Fruit fly (Drosophila melanogaster) whole organism, prepupa: Measurements from ENCODE around the gene CG17650.

Source experiments
- Blimp-1 ChIP-seq: fragments of 200-800 bp; sonication (Bioruptor generic); optimal IDR thresholded peaks from 3 replicates; lab custom pipeline; 2017; ENCODE audit warnings: missing biosample characterization, missing genetic modification characterization, mild to moderate bottlenecking, moderate library complexity, missing genetic modification reagents
- CG10669 ChIP-seq: fragments of 200-800 bp; sonication (Bioruptor generic); optimal IDR thresholded peaks from 3 replicates; lab custom pipeline; 2018; ENCODE audit warnings: missing biosample characterization, mild to moderate bottlenecking, missing genetic modification characterization, moderate library complexity
- CG11294 ChIP-seq: fragments of 200-800 bp; sonication (Bioruptor generic); IDR thresholded peaks from 2 replicates; pipeline ENCODE4 v1.3.6; 2022; ENCODE audit warnings: missing biosample characterization, missing genetic modification characterization
- CG11762 ChIP-seq: fragments of 200-800 bp; sonication (Bioruptor generic); optimal IDR thresholded peaks from 3 replicates; lab custom pipeline; 2016; ENCODE audit warnings: missing biosample characterization, missing genetic modification characterization; ENCODE audit not compliant: insufficient read depth
- CG11902 ChIP-seq: fragments of 200-800 bp; sonication (Bioruptor generic); optimal IDR thresholded peaks from 3 replicates; lab custom pipeline; 2016; ENCODE audit warnings: missing biosample characterization, missing genetic modification characterization
- CG15336 ChIP-seq: fragments of 200-800 bp; sonication (Bioruptor generic); IDR thresholded peaks from 2 replicates; pipeline ENCODE4 v1.3.6; 2022; ENCODE audit warnings: missing biosample characterization, missing genetic modification characterization
- CG1621 ChIP-seq: fragments of 200-800 bp; sonication (Bioruptor generic); optimal IDR thresholded peaks from 3 replicates; lab custom pipeline; 2018; ENCODE audit warnings: missing biosample characterization, mild to moderate bottlenecking, missing genetic modification characterization
- CG16779 ChIP-seq: fragments of 200-800 bp; sonication (Bioruptor generic); optimal IDR thresholded peaks from 3 replicates; lab custom pipeline; 2017; ENCODE audit warnings: missing biosample characterization, mild to moderate bottlenecking, missing genetic modification characterization
- CG3032 ChIP-seq: fragments of 200-800 bp; optimal IDR thresholded peaks from 2 replicates; lab custom pipeline; 2019; ENCODE audit warnings: missing biosample characterization, mild to moderate bottlenecking, missing genetic modification characterization, moderate library complexity
- CG31627 ChIP-seq: fragments of 200-800 bp; sonication (Bioruptor generic); optimal IDR thresholded peaks from 3 replicates; lab custom pipeline; 2016; ENCODE audit warnings: missing biosample characterization, missing genetic modification characterization
- CG32006 ChIP-seq: fragments of 200-800 bp; sonication (Bioruptor generic); optimal IDR thresholded peaks from 3 replicates; lab custom pipeline; 2017; ENCODE audit warnings: missing biosample characterization, mild to moderate bottlenecking, missing genetic modification characterization
- CG34406 ChIP-seq: fragments of 200-800 bp; sonication (Bioruptor generic); optimal IDR thresholded peaks from 3 replicates; lab custom pipeline; 2016; ENCODE audit warnings: missing biosample characterization, missing genetic modification characterization
- CG3919 ChIP-seq: fragments of 200-800 bp; sonication (Bioruptor generic); optimal IDR thresholded peaks from 3 replicates; lab custom pipeline; 2016; ENCODE audit warnings: missing biosample characterization, missing genetic modification characterization
- CG6163 ChIP-seq: fragments of 200-800 bp; sonication (Bioruptor generic); IDR thresholded peaks from 3 replicates; pipeline ENCODE4 v1.3.6; 2022; ENCODE audit warnings: missing biosample characterization, missing genetic modification characterization
- CG6792 ChIP-seq: fragments of 200-800 bp; sonication (Bioruptor generic); optimal IDR thresholded peaks from 3 replicates; lab custom pipeline; 2016; ENCODE audit warnings: missing biosample characterization, missing genetic modification characterization
- CG6854 ChIP-seq: fragments of 200-800 bp; sonication (Bioruptor generic); optimal IDR thresholded peaks from 2 replicates; lab custom pipeline; 2017; ENCODE audit warnings: missing biosample characterization, mild to moderate bottlenecking, missing genetic modification characterization
- CG7368 ChIP-seq: fragments of 200-800 bp; sonication (Bioruptor generic); optimal IDR thresholded peaks from 3 replicates; lab custom pipeline; 2016; ENCODE audit warnings: missing biosample characterization, missing genetic modification characterization
- CG8119 ChIP-seq: fragments of 200-800 bp; sonication (Bioruptor generic); IDR thresholded peaks from 3 replicates; pipeline ENCODE4 v1.3.6; 2022; ENCODE audit warnings: missing biosample characterization, missing genetic modification characterization
- CG8319 ChIP-seq: fragments of 200-800 bp; sonication (Bioruptor generic); optimal IDR thresholded peaks from 3 replicates; lab custom pipeline; 2016; ENCODE audit warnings: missing biosample characterization, missing genetic modification characterization
- CG8632 ChIP-seq: fragments of 200-800 bp; sonication (Bioruptor generic); optimal IDR thresholded peaks from 3 replicates; lab custom pipeline; 2016; ENCODE audit warnings: missing biosample characterization, missing genetic modification characterization
- CG9139 ChIP-seq: fragments of 200-800 bp; sonication (Bioruptor generic); optimal IDR thresholded peaks from 3 replicates; lab custom pipeline; 2017; ENCODE audit warnings: missing biosample characterization, mild to moderate bottlenecking, missing genetic modification characterization
- Eip78C ChIP-seq: fragments of 200-800 bp; sonication (Bioruptor generic); peaks from one replicate; lab custom pipeline; 2016; ENCODE audit warnings: missing biosample characterization, missing genetic modification characterization
- Eip93F ChIP-seq: fragments of 200-800 bp; sonication (Bioruptor generic); optimal IDR thresholded peaks from 2 replicates; lab custom pipeline; 2016; ENCODE audit warnings: missing biosample characterization, mild to moderate bottlenecking, missing genetic modification characterization
- Ets96B ChIP-seq: fragments of 200-800 bp; optimal IDR thresholded peaks from 2 replicates; lab custom pipeline; 2019; ENCODE audit warnings: missing biosample characterization, mild to moderate bottlenecking, missing genetic modification characterization, moderate library complexity
- Hr39 ChIP-seq: fragments of 200-800 bp; sonication (Bioruptor generic); optimal IDR thresholded peaks from 2 replicates; lab custom pipeline; 2016; ENCODE audit warnings: missing biosample characterization, missing genetic modification characterization
- Hr4 ChIP-seq: fragments of 200-800 bp; sonication (Bioruptor generic); optimal IDR thresholded peaks from 3 replicates; lab custom pipeline; 2016; ENCODE audit warnings: missing biosample characterization, missing genetic modification characterization
- Lpt ChIP-seq: fragments of 200-800 bp; sonication (Bioruptor generic); optimal IDR thresholded peaks from 3 replicates; lab custom pipeline; 2016; ENCODE audit warnings: missing biosample characterization, missing genetic modification characterization
- Met ChIP-seq: fragments of 200-800 bp; sonication (Bioruptor generic); optimal IDR thresholded peaks from 3 replicates; lab custom pipeline; 2016; ENCODE audit warnings: missing biosample characterization, missing genetic modification characterization
- OdsH ChIP-seq: fragments of 200-800 bp; sonication (Bioruptor generic); optimal IDR thresholded peaks from 3 replicates; lab custom pipeline; 2016; ENCODE audit warnings: missing biosample characterization, missing genetic modification characterization
- Smox ChIP-seq: fragments of 200-800 bp; sonication (Bioruptor generic); optimal IDR thresholded peaks from 3 replicates; lab custom pipeline; 2016; ENCODE audit warnings: missing biosample characterization, missing genetic modification characterization
- Sox14 ChIP-seq: fragments of 200-800 bp; sonication (Bioruptor generic); optimal IDR thresholded peaks from 3 replicates; lab custom pipeline; 2016; ENCODE audit warnings: missing biosample characterization, missing genetic modification characterization
- Sox15 ChIP-seq: fragments of 200-800 bp; sonication (Bioruptor generic); optimal IDR thresholded peaks from 3 replicates; lab custom pipeline; 2016; ENCODE audit warnings: missing biosample characterization, missing genetic modification characterization
- achi ChIP-seq: fragments of 200-800 bp; sonication (Bioruptor generic); optimal IDR thresholded peaks from 3 replicates; lab custom pipeline; 2016; ENCODE audit warnings: missing biosample characterization, missing genetic modification characterization
- cyc ChIP-seq: fragments of 200-800 bp; sonication (Bioruptor generic); optimal IDR thresholded peaks from 3 replicates; lab custom pipeline; 2016; ENCODE audit warnings: missing biosample characterization, missing genetic modification characterization
- dac ChIP-seq: fragments of 200-800 bp; sonication (Bioruptor generic); optimal IDR thresholded peaks from 2 replicates; lab custom pipeline; 2017; ENCODE audit warnings: missing biosample characterization, mild to moderate bottlenecking, missing genetic modification characterization
- dsx ChIP-seq: fragments of 200-800 bp; optimal IDR thresholded peaks from 3 replicates; lab custom pipeline; 2019; ENCODE audit warnings: missing biosample characterization, mild to moderate bottlenecking, missing genetic modification characterization, moderate library complexity; ENCODE audit not compliant: poor library complexity, severe bottlenecking
- eg ChIP-seq: fragments of 200-800 bp; sonication (Bioruptor generic); IDR thresholded peaks from 3 replicates; pipeline ENCODE4 v1.3.6; 2022; ENCODE audit warnings: missing biosample characterization, missing genetic modification characterization
- fd59A ChIP-seq: fragments of 200-800 bp; sonication (Bioruptor generic); optimal IDR thresholded peaks from 2 replicates; lab custom pipeline; 2017; ENCODE audit warnings: missing biosample characterization, mild to moderate bottlenecking, missing genetic modification characterization, missing genetic modification reagents
- net ChIP-seq: fragments of 200-800 bp; sonication (Bioruptor generic); optimal IDR thresholded peaks from 3 replicates; lab custom pipeline; 2016; ENCODE audit warnings: missing biosample characterization, missing genetic modification characterization
- pdm3 ChIP-seq: fragments of 200-800 bp; sonication (Bioruptor generic); optimal IDR thresholded peaks from 3 replicates; lab custom pipeline; 2016; ENCODE audit warnings: missing biosample characterization, missing genetic modification characterization
- ss ChIP-seq, 2 experiments: fragments of 200-800 bp; sonication (Bioruptor generic); optimal IDR thresholded peaks; 2 replicates in 1 of 2; 3 replicates in 1 of 2; lab custom pipeline; 2017 to 2018; ENCODE audit warnings: mild to moderate bottlenecking in 2 of 2, missing biosample characterization in 2 of 2, missing genetic modification characterization in 2 of 2, moderate library complexity in 1 of 2
- svp ChIP-seq: fragments of 200-800 bp; sonication (Bioruptor generic); peaks from one replicate; lab custom pipeline; 2016; ENCODE audit warnings: missing biosample characterization, missing genetic modification characterization
- topi ChIP-seq: fragments of 200-800 bp; sonication (Bioruptor generic); optimal IDR thresholded peaks from 3 replicates; lab custom pipeline; 2016; ENCODE audit warnings: missing biosample characterization, missing genetic modification characterization
- vri ChIP-seq: fragments of 200-800 bp; sonication (Bioruptor generic); optimal IDR thresholded peaks from 3 replicates; lab custom pipeline; 2016; ENCODE audit warnings: missing biosample characterization, mild to moderate bottlenecking, missing genetic modification characterization

CG17650 gene

dm6 chr2L:1729607-1730011 lies 29.3 kb downstream of the CG17650 start, which contains the start of the genes Eno and CG31937 (continued):
- peak; percentile 39; the same call in 1 of the 3 replicates for TF ChIP-seq CG6163 (GFP tag; lab: Robert Waterston, UW)
- no peak for TF ChIP-seq Blimp-1
- TF ChIP-seq CG7368 (GFP tag; lab: Kevin White, UChicago) = peak; percentile 7
- peak; percentile 51 for TF ChIP-seq Hr39 (GFP tag; lab: Kevin White, UChicago)
- TF ChIP-seq CG9139 (GFP tag; lab: Kevin White, UChicago) = peak; percentile 14
- peak; percentile 51 for TF ChIP-seq CG31627 (GFP tag; lab: Kevin White, UChicago)
- TF ChIP-seq vri (GFP tag; lab: Kevin White, UChicago) = peak; percentile 55
- no peak for TF ChIP-seq CG8319
- TF ChIP-seq, all 60 proteins: peak for 49

dm6 chr2L:1728620-1728944 lies 30.3 kb downstream of the CG17650 start, which contains the start of gene Rrp40:
Rrp40 (plus strand) TSS chr2L:1728732.
- TF ChIP-seq Smox (GFP tag; lab: Kevin White, UChicago) = no peak
- TF ChIP-seq CG6163 (GFP tag; lab: Robert Waterston, UW) = no peak
- no peak for TF ChIP-seq CG7368 (GFP tag; lab: Kevin White, UChicago)
- no peak for TF ChIP-seq Sox15 (GFP tag; lab: Kevin White, UChicago)
- no peak for TF ChIP-seq vri (GFP tag; lab: Kevin White, UChicago)
- TF ChIP-seq, all 60 proteins: peak for 0

dm6 chr2L:1727826-1728619 lies 30.9 kb downstream of the CG17650 start:
- TF ChIP-seq CG11294 (GFP tag; lab: Robert Waterston, UW) (peak; percentile 96), ss (GFP tag; optimal IDR thresholded peaks at IDR 0.05; lab: Kevin White, UChicago) (peak; percentile 99), Hr39 (GFP tag; lab: Kevin White, UChicago) (peak; percentile 89), CG10669 (GFP tag; lab: Kevin White, UChicago) (peak; percentile 96), CG9139 (GFP tag; lab: Kevin White, UChicago) (peak; percentile 98), achi (peak; percentile 99), CG8632 (GFP tag; lab: Kevin White, UChicago) (peak; percentile 99), Sox15 (GFP tag; lab: Kevin White, UChicago) (peak; percentile 95), CG32006 (GFP tag; lab: Kevin White, UChicago) (peak; percentile 99), CG16779 (peak; percentile 96), CG3032 (tag; lab: Kevin White, UChicago) (peak; percentile 97), Eip78C (peak; percentile 99), CG3919 (GFP tag; lab: Kevin White, UChicago) (peak; percentile 98), CG11902 (peak; percentile 94), Met (GFP tag; lab: Kevin White, UChicago) (peak; percentile 99), net (GFP tag; lab: Kevin White, UChicago) (peak; percentile 96), Eip93F (GFP tag; lab: Kevin White, UChicago) (peak; percentile 96), CG6792 (GFP tag; lab: Kevin White, UChicago) (peak; percentile 98), CG15336 (GFP tag; lab: Robert Waterston, UW) (peak; percentile 98), CG8319 (peak; percentile 94), Ets96B (tag; lab: Kevin White, UChicago) (peak; percentile 99), OdsH (peak; percentile 98), fd59A (GFP tag; lab: Kevin White, UChicago) (peak; percentile 98), pdm3 (peak; percentile 96), CG31627 (GFP tag; lab: Kevin White, UChicago) (peak; percentile 93), CG8119 (GFP tag; lab: Robert Waterston, UW) (peak; percentile 98), CG34406 (peak; percentile 99), dac (peak; percentile 96), CG1621 (tag; lab: Kevin White, UChicago) (peak; percentile 95), CG6163 (GFP tag; lab: Robert Waterston, UW) (peak; percentile 98), Lpt (GFP tag; lab: Kevin White, UChicago) (peak; percentile 95), CG6854 (peak; percentile 98), Blimp-1 (peak; percentile 97), svp (peak; percentile 99), dsx (GFP tag; lab: Kevin White, UChicago) (peak; percentile 98), cyc (GFP tag; lab: Kevin White, UChicago) (peak; percentile 95), Smox (GFP tag; lab: Kevin White, UChicago) (peak; percentile 97), CG11762 (peak; percentile 93), Hr4 (GFP tag; lab: Kevin White, UChicago) (peak; percentile 97), eg (GFP tag; lab: Robert Waterston, UW) (peak; percentile 96), topi (GFP tag; lab: Kevin White, UChicago) (peak; percentile 98), Sox14 (GFP tag; lab: Kevin White, UChicago) (peak; percentile 97)
